Worm (Caenorhabditis elegans): Measurements from ENCODE around the gene dct-16.

DNA sequence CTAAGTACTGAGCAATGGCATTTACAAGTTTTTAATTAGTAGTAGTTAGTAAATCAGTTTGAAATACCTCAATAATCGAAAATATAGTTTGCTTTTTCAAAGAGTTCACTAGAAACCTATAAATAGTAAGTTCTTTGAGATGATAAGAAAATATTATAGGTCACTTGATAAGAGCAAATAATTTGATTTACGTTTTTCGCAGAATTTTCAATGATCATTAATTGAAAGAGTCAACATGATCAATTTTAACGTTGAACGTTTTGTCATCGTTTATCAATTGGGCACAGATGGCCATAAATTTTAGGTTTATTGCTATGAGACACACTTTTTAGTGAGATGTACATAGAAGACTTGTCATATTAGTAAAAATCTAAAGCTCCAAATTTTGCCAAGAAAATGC, 46.9 kb upstream of the dct-16 start:
- TF ChIP-seq pqm-1 (tag; optimal IDR thresholded peaks at IDR 0.05): no peak
- no peak for TF ChIP-seq fkh-10 (GFP tag; optimal IDR thresholded peaks at IDR 0.05)
- no peak for TF ChIP-seq nhr-11 (tag; optimal IDR thresholded peaks at IDR 0.05)
- TF ChIP-seq hlh-15 (tag; optimal IDR thresholded peaks at IDR 0.05): no peak
- TF ChIP-seq gmeb-2 (tag; optimal IDR thresholded peaks at IDR 0.05): no peak
- TF ChIP-seq dmd-4 (tag; optimal IDR thresholded peaks at IDR 0.05; ENCODE audit: borderline replicate concordance): no peak
- TF ChIP-seq ets-4 (tag; optimal IDR thresholded peaks at IDR 0.05): no peak
- no peak for TF ChIP-seq ama-1 (optimal IDR thresholded peaks at IDR 0.05)
- TF ChIP-seq tbx-2 (tag; optimal IDR thresholded peaks at IDR 0.05): no peak

Measured in whole organism, late embryonic.